Worm (Caenorhabditis elegans): Measurements from ENCODE around the gene fbxa-94.

- TF ChIP-seq lin-39 (tag; optimal IDR thresholded peaks at IDR 0.05) (no peak), T26A8.4 (GFP tag; IDR thresholded peaks at IDR 0.05) (no peak), lin-38 (GFP tag; IDR thresholded peaks at IDR 0.05) (no peak), lir-3 (tag; optimal IDR thresholded peaks at IDR 0.05) (no peak), aha-1 (tag) (no peak), Y105C5A.15 (GFP tag; IDR thresholded peaks at IDR 0.05) (no peak), lsy-2 (tag; optimal IDR thresholded peaks at IDR 0.05) (no peak), ztf-11 (tag; optimal IDR thresholded peaks at IDR 0.05) (no peak)
Measured at ce11 chrV:15562541-15562940, 10.2 kb upstream of the fbxa-94 start.

Data from whole organism, L4 larva.